Worm (Caenorhabditis elegans) whole organism, dauer: Measurements from ENCODE around the gene xol-1.

Experiments
- unc-62 ChIP-seq: sonication (generic microtip); optimal IDR thresholded peaks from 2 replicates; lab custom pipeline; 2017; ENCODE audit warnings: missing biosample characterization, missing genetic modification reagents, missing genetic modification characterization

xol-1 gene

ce11 chrX:8077748-8078147, 36.6 kb downstream of the xol-1 start, which contains the start of gene C46F2.1:
Gene C46F2.1, plus strand, starts transcription at chrX:8078048.
- TF ChIP-seq unc-62, result no peak

ce11 chrX:8078374-8078773, 37.3 kb downstream of the xol-1 start:
- no peak for TF ChIP-seq unc-62

- no peak for TF ChIP-seq unc-62
Measured at ce11 chrX:8078899-8079298, 37.8 kb downstream of the xol-1 start.

ce11 chrX:8082703-8083102, 41.6 kb downstream of the xol-1 start:
- TF ChIP-seq unc-62, result no peak

DNA sequence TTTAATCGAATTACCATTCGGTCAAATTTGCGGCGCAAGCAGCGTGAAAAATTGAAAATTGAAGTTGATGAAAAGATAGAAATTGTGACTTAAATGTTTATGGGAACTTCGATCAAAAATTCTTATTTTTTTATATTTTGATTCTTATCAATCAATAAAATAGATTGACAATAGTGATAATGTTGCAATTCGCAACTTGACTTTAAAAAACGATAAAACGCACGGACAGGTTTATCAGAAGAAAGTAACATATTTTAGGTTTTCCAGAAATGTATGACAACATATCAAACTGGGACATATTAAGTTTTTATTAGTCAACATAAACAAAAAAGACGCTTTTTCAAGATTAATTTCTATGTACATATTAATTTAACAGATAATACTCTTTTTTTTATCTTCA, 42.2 kb downstream of the xol-1 start:
- no peak for TF ChIP-seq unc-62

DNA sequence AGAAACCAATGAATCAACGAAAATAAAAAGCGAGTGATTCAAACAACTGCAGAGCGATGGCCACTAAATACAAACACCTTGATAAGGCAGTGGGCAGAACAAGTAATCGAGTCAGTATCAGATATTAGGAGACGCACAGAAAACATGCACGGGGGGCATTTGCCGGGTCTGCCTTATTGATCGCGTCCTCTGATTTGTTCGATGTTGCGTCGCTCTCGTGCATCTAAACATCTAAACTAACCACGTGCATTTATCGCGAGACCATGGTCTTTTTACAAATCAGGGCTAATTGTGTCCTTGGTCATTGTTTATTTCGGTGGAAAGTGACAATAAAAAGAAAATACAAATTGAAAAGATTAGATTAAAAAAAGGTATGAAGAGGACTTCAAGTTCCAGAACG, 42.8 kb downstream of the xol-1 start, which contains the start of gene K07E3.4:
TSS of gene K07E3.4 (minus strand) at position 100 of the 400 bp plus-strand sequence.
- TF ChIP-seq unc-62, result no peak

- no peak for TF ChIP-seq unc-62
Measured at ce11 chrX:8084669-8085068, 43.6 kb downstream of the xol-1 start.

DNA sequence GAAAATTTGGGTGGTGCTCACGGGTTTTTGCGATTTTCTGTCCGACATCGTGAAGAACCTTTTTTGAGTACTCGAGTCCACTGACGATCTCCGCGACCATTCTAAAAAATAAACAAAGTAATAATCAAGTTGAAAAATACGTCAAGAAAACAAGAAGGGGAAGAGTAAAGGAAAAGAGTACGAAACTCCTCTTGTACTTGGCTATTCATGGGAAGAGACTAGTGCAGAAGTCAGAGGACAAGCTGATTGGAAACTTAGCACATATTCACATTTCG, 45.3 kb downstream of the xol-1 start, which contains the start of gene dao-3:
TSS of gene dao-3 (minus strand) at position 101 of the 275 bp plus-strand sequence.
- TF ChIP-seq unc-62, result no peak

DNA sequence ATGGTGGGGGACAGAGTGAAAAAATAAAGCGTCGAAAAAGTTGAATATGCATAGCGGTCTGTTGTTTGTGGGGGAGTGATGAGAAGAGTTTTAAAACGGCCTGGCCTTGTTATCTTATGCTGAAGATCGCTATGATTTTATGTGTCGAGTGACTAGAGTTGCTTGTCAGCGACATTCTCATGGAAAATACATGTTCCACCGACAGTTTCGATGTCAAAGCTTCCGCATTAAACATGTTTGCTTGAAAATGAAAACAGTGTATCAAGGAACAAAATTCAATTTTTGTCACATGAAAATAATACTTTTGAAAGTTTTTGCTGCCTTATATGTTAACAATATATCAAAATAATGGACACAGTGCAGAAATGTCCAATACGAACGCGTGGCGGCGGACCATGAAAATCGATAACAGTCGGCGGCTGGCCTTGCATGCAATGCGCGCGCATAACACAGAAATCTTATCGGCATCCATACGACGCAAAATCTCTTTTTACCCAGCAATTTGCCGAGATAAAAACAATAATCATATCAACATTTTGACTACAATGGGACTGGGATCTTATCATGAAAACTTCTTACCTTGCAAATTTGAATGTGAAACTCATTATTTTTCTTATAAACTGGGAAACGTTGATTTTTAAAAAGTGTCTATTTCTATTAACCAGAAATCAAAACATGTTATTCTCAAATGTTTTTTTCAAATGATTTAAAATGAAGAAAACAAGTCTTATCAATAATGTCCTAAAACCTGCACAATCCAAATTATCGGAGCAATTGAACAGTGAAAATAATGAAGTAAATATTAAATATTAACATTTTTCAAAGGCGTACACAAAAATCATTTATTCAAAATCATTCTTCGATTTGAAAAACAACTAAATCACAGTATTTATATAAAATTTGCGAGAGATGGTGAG, 45.9 kb downstream of the xol-1 start:
- no peak for TF ChIP-seq unc-62

DNA sequence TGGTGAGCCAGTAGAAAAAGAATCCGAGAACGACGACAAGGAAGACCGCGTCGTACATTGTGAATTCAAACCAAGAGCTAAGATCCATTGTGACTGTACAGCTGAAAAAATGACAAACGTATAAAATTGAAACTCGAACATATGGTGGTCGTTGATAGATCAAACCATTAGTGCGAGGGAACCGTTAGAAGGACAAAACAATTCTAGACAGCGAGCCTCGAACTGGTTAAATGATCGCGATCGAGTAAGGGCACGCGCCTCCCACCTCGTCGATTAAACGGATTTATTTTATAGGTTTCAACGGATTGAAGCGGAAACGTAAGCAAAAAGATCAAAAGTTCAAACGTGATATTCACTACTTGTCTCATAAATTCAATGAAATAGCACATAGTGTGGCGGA, 47.4 kb downstream of the xol-1 start, which contains the start of gene vem-1:
TSS of gene vem-1 (minus strand) at position 101 of the 400 bp plus-strand sequence.
- no peak for TF ChIP-seq unc-62

DNA sequence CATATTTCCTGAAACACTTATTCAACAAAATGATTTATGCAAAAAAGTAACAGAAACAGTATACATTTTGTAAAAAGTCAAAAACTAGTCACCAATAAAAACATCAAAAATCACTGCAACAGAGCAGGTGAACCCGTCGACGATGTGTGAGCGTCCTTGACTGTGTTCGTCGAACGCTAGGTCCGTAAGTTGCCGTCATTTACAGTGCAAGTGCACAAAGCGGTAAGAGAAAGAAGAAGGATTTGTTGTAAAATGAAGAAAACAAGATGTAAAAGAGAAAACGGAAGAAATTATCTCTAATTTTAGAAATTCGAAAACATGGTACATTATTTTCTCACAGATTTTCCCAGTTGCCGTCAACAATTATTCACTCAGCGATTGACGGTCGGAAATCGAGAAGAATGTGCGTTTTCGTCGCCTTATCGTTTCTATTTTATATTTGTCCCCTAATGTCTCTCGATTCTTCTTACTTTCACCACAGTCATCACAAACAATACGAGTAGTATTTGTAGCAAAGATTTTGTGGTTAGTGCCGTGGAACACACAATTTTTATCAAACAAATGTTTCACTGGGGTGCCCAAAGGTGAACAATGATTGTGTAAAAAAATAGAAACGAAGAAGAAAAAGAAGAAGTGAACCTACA, 48.3 kb downstream of the xol-1 start:
- TF ChIP-seq unc-62, result no peak

DNA sequence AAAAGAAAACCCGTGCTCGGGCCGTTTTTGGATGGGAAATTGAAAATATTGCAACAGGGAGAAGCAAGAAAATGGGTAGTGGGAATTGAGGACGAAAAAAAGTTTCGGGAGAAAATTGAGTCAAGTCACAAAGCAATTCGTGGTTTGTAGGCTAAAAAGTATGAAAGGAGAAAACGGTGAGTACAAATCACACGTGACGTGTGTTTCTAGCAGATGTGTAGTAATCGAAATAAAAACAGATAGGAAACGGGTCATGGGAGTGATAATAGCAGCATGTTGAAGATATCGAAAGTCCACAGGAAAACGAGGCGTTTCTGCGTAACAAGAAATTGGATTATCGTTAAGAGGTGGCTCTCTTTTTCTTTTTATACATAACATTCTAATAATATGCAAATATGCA, 48.8 kb downstream of the xol-1 start:
- no peak for TF ChIP-seq unc-62
